Worm (Caenorhabditis elegans): ENCODE measurements around the gene F43H9.3.

- no peak for TF ChIP-seq lin-13 (GFP tag; optimal IDR thresholded peaks at IDR 0.05)
- no peak for TF ChIP-seq vab-7 (GFP tag; IDR thresholded peaks at IDR 0.05)
- no peak for TF ChIP-seq madf-5 (GFP tag; IDR thresholded peaks at IDR 0.05)
- no peak for TF ChIP-seq zip-2 (tag; optimal IDR thresholded peaks at IDR 0.05)
- no peak for TF ChIP-seq sdz-12 (GFP tag; optimal IDR thresholded peaks at IDR 0.05)
- no peak for TF ChIP-seq R02D3.7 (tag; optimal IDR thresholded peaks at IDR 0.05)
- no peak for TF ChIP-seq nhr-25 (tag; optimal IDR thresholded peaks at IDR 0.05; ENCODE audit: borderline replicate concordance, insufficient read depth)
- no peak for TF ChIP-seq nhr-11 (tag; optimal IDR thresholded peaks at IDR 0.05)
Measured at ce11 chrV:8025259-8025658, 519 bp upstream of the F43H9.3 start.

Data from whole organism, L4 larva.